Fruit fly (Drosophila melanogaster): ENCODE measurements around the gene CG13069.
A peak's percentile ranks its signal among the peaks of the same experiment; 100 is the strongest.

Gene CG13069

DNA sequence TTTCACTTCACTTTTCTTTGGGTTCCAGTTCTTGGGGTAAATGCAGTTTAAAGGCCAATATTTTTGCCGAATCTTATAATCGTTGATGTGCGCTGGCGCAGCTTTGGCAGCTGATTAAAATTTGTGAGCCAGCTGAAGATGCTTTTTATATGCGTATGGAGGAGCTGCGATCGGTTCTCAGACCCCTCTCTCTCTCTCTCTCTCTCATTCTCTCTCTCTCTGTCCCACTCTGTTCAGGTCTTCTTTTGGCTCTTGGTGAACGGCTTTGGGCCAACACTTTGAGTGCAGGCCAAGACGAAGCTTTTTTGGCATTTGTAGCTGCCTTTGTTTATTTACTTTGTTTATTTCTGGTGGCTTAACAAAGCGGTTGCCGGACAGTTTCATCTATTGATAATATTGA, 23.1 kb downstream of the CG13069 start, which contains the start of gene CG13046:
CG13046 (minus strand) TSS at position 101 of the 400 bp plus-strand sequence.
- no peak for TF ChIP-seq noc (tag; optimal IDR thresholded peaks at IDR 0.05)

- TF ChIP-seq noc (tag; optimal IDR thresholded peaks at IDR 0.05), result no peak
Measured at dm6 chr3L:16289067-16289466, 23.9 kb downstream of the CG13069 start.

- TF ChIP-seq noc (tag; optimal IDR thresholded peaks at IDR 0.05), result no peak
Measured at dm6 chr3L:16290850-16291249, 25.7 kb downstream of the CG13069 start, which contains the start of gene CG13045. Gene CG13045, minus strand, starts transcription at chr3L:16290950.

- TF ChIP-seq noc (tag; optimal IDR thresholded peaks at IDR 0.05), result no peak
Measured at dm6 chr3L:16291678-16292077, 26.5 kb downstream of the CG13069 start.

dm6 chr3L:16295447-16295846, 30.3 kb downstream of the CG13069 start, which contains the start of gene CG4962:
Gene CG4962, minus strand, starts transcription at chr3L:16295547.
- TF ChIP-seq noc (tag; optimal IDR thresholded peaks at IDR 0.05), result no peak

DNA sequence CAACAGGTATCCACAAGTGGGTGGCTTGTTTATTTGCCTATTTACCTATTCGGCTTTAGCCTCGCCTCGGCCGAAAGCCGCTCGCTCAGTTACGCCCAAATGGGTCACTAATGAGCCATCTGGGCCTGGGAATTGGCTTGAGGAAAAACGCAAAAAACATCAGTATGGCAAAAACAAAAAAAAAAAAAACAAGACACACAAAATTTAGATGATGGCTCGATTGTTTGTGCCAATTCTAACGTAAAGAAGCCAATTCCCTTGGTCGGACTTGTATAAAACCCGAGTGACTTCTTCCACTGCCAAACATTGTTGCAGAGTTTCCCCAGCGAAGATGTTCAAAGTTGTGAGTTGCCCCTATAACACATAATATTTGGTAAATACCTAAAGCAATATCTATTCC, 36.0 kb downstream of the CG13069 start, which contains the start of gene CG4982:
CG4982 (plus strand) TSS at position 301 of the 400 bp plus-strand sequence.
- no peak for TF ChIP-seq noc (tag; optimal IDR thresholded peaks at IDR 0.05)

dm6 chr3L:16303078-16303477, 37.9 kb downstream of the CG13069 start, which contains the start of gene CG13044:
Gene CG13044, minus strand, starts transcription at chr3L:16303178.
- TF ChIP-seq noc (tag; optimal IDR thresholded peaks at IDR 0.05), result no peak

DNA sequence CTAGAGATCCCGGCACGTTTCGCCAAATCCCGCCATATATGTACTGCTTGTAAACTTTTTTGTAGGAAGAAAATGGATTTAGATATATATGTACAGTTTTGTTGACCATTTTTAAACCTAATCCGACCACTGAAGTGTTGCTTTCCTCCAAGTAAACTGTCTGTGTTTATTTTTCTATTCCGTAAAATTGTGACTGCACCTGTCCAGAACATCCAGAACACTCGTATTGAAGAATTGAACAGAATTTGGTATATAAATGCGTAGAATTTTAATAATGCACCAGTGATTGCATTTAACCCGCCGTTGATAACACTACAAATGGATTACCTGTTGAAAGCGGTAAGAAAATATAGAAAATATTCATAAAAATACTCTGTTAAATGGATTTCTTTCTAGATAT, 38.8 kb downstream of the CG13069 start, which contains the start of gene CG43249:
CG43249 (plus strand) TSS at position 301 of the 400 bp plus-strand sequence.
- TF ChIP-seq noc (tag; optimal IDR thresholded peaks at IDR 0.05), result no peak

dm6 chr3L:16305820-16306650, 40.9 kb downstream of the CG13069 start, which contains the start of the genes CG13043 and CG13063:
Gene CG13043, minus strand, starts transcription at chr3L:16305870.
Gene CG13063, plus strand, starts transcription at chr3L:16306600.
- no peak for TF ChIP-seq noc (tag; optimal IDR thresholded peaks at IDR 0.05)

- TF ChIP-seq noc (tag; optimal IDR thresholded peaks at IDR 0.05), result no peak
Measured at dm6 chr3L:16308380-16308779, 43.2 kb downstream of the CG13069 start, which contains the start of gene CG13042. Gene CG13042, minus strand, starts transcription at chr3L:16308480.

DNA sequence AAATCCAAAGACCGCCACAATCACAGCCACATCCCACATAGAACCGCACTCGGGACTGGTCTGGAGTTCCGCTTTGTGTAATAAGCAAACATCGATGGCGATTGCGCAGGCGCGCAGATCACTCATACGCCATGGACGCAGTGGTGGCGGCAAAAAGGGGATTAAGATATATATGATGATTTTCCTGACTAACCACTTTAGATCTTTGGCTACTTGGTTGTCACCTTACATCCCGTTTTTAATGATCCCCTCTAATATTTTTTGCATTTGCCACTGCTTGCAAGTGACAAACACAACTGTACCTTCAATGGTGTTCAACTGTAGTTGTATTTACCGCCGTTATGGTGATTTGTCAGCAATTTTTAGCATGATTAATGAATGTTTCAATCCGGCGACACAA, 44.8 kb downstream of the CG13069 start:
- peak; percentile 61 for TF ChIP-seq noc (tag; optimal IDR thresholded peaks at IDR 0.05)

DNA sequence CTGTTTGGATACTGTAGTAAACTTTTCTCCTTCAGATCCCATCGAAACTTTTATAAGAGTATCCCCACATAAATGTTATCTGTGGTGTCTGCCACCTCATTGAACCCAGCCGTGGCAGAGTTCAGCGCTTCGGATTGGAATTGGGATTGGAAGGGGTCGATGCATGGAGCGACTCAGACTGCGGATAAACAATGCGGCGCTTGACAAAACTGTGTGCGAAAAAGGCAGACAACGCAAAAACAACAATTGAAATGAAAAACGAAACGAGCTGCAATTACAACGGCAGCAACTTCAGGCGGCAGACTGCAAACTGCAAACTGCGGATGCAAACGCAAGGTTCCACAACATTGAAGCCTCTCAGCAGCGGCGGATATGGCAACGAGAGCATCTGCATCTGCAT, 48.8 kb downstream of the CG13069 start, which contains the start of gene CG13062:
CG13062 (plus strand) TSS at position 301 of the 400 bp plus-strand sequence.
- no peak for TF ChIP-seq noc (tag; optimal IDR thresholded peaks at IDR 0.05)
